Fruit fly (Drosophila melanogaster) S2 (cell line): ENCODE measurements around the gene CG8289.

ENCODE experiments used
- CG8478 ChIP-seq: fragments of >200 bp; optimal IDR thresholded peaks from 2 replicates; lab custom pipeline; 2018
- CTCF ChIP-seq, 2 experiments: fragments of >200 bp; optimal IDR thresholded peaks; 2 replicates each; lab custom pipeline; 2018

DNA sequence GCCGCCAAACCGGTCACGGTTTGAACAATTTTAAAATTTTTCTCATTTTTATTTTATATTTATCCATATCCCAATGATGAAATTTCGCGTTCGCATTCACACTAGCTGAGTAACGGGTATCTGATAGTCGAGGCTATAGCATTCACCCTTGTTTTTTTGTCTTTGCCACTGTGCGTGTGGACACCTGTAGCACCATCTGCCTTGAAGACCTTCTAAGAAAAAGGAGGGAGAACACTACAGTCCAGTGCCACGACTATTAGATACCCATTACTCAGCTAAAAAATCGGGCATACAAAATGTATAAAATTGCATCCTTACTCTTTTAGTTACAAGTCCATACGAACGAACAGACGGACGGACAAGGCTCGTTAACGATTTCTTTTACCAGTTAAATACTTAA lies 13.7 kb downstream of the CG8289 start:
- TF ChIP-seq CG8478 (lab: Kevin White, UChicago) (no peak), CTCF (optimal IDR thresholded peaks at IDR 0.05; lab: Kevin White, UChicago) (no peak)
